Worm (Caenorhabditis elegans): ENCODE measurements around the gene ifas-2.

Gene ifas-2

DNA sequence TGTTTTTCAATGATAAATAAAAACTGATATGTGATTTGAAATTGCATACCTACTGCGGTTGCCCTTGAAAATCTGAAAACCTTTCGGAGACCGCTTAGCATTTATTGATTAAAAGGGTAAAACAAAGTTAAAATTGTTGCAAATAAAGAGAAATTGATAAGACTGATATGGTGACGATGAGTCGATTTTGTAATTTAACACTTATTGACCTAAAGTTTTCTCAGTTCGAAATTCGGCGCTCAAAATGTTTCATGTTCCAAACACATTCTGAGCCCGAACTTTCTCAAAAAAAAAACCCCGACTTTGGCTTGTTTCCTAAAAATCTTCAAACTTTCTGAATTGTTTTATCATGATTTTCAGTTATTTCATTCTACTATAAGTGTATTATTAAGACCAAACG is 47.7 kb downstream of the ifas-2 start, which contains the start of gene clec-40:
Gene clec-40 (minus strand): TSS at position 101 of the 400 bp plus-strand sequence.
- TF ChIP-seq lin-32 (GFP tag; optimal IDR thresholded peaks at IDR 0.05): no peak
- no peak for TF ChIP-seq sptf-1 (tag; optimal IDR thresholded peaks at IDR 0.05)
- TF ChIP-seq elt-1 (tag; optimal IDR thresholded peaks at IDR 0.05; ENCODE audit: borderline replicate concordance, insufficient read depth): no peak
- no peak for TF ChIP-seq mep-1 (tag; optimal IDR thresholded peaks at IDR 0.05)
- TF ChIP-seq ceh-83 (GFP tag; optimal IDR thresholded peaks at IDR 0.05): no peak
- no peak for TF ChIP-seq cnd-1 (tag; optimal IDR thresholded peaks at IDR 0.05)
- no peak for TF ChIP-seq hlh-1 (tag; optimal IDR thresholded peaks at IDR 0.05)
- no peak for TF ChIP-seq nhr-28 (tag; optimal IDR thresholded peaks at IDR 0.05)
- TF ChIP-seq mab-5 (tag; optimal IDR thresholded peaks at IDR 0.05): no peak
- TF ChIP-seq lin-13 (tag; optimal IDR thresholded peaks at IDR 0.05): no peak
- TF ChIP-seq drap-1 (GFP tag; optimal IDR thresholded peaks at IDR 0.05): no peak

- no peak for TF ChIP-seq ztf-11 (tag; optimal IDR thresholded peaks at IDR 0.05)
- no peak for TF ChIP-seq mls-2 (tag; optimal IDR thresholded peaks at IDR 0.05)
- no peak for TF ChIP-seq cnd-1 (tag; optimal IDR thresholded peaks at IDR 0.05)
- no peak for TF ChIP-seq sem-2 (GFP tag; optimal IDR thresholded peaks at IDR 0.05)
Measured at ce11 chrV:16840283-16840682, 48.4 kb downstream of the ifas-2 start.

ce11 chrV:16838435-16838834 is 50.3 kb downstream of the ifas-2 start:
- TF ChIP-seq pha-4 (tag; optimal IDR thresholded peaks at IDR 0.05): no peak
- TF ChIP-seq nhr-237 (tag; optimal IDR thresholded peaks at IDR 0.05): no peak
- no peak for TF ChIP-seq sem-2 (GFP tag; optimal IDR thresholded peaks at IDR 0.05)
- no peak for TF ChIP-seq drap-1 (GFP tag; optimal IDR thresholded peaks at IDR 0.05)
- no peak for TF ChIP-seq elt-3 (tag; optimal IDR thresholded peaks at IDR 0.05)
- TF ChIP-seq tbx-8 (GFP tag; optimal IDR thresholded peaks at IDR 0.05): no peak
- no peak for TF ChIP-seq ceh-39 (tag; optimal IDR thresholded peaks at IDR 0.05)
- TF ChIP-seq unc-39 (tag; optimal IDR thresholded peaks at IDR 0.05): no peak
- TF ChIP-seq cnd-1 (tag; optimal IDR thresholded peaks at IDR 0.05): no peak
- no peak for TF ChIP-seq M03D4.4 (tag; optimal IDR thresholded peaks at IDR 0.05)
- TF ChIP-seq nhr-76 (tag; optimal IDR thresholded peaks at IDR 0.05): no peak
- no peak for TF ChIP-seq nhr-12 (tag; optimal IDR thresholded peaks at IDR 0.05)
- no peak for TF ChIP-seq flh-1 (GFP tag; optimal IDR thresholded peaks at IDR 0.05)
- TF ChIP-seq mls-2 (tag; optimal IDR thresholded peaks at IDR 0.05): no peak
- TF ChIP-seq nhr-2 (tag; optimal IDR thresholded peaks at IDR 0.05): no peak

All from whole organism, mixed stage, embryonic.